Fruit fly (Drosophila melanogaster) whole organism, embryonic: Measurements from ENCODE around the gene CG6443.

Experiments
- Antp ChIP-seq: fragments of 200-800 bp; sonication (Bioruptor generic); optimal IDR thresholded peaks from 3 replicates; lab custom pipeline; 2016; ENCODE audit warnings: missing biosample characterization, missing genetic modification characterization
- Atf3 ChIP-seq: fragments of 200-800 bp; sonication (Bioruptor generic); optimal IDR thresholded peaks from 3 replicates; lab custom pipeline; 2016; ENCODE audit warnings: missing biosample characterization, missing genetic modification characterization
- CG10209 ChIP-seq: fragments of 200-800 bp; sonication (Bioruptor generic); optimal IDR thresholded peaks from 3 replicates; lab custom pipeline; 2017; ENCODE audit warnings: missing biosample characterization, mild to moderate bottlenecking, missing genetic modification characterization, missing genetic modification reagents
- CG10543 ChIP-seq: fragments of 200-800 bp; sonication (Bioruptor generic); optimal IDR thresholded peaks from 3 replicates; lab custom pipeline; 2017; ENCODE audit warnings: missing biosample characterization, mild to moderate bottlenecking, missing genetic modification characterization, moderate library complexity
- CG11504 ChIP-seq: fragments of 200-800 bp; sonication (Bioruptor generic); optimal IDR thresholded peaks from 3 replicates; lab custom pipeline; 2019; ENCODE audit warnings: missing biosample characterization, mild to moderate bottlenecking, missing genetic modification characterization, moderate library complexity
- CG11695 ChIP-seq: fragments of 200-800 bp; sonication (Bioruptor generic); IDR thresholded peaks from 3 replicates; pipeline ENCODE4 v1.3.6; 2022; ENCODE audit warnings: missing biosample characterization, missing genetic modification characterization
- CG11723 ChIP-seq: fragments of 200-800 bp; sonication (Bioruptor generic); optimal IDR thresholded peaks from 2 replicates; lab custom pipeline; 2017; ENCODE audit warnings: missing biosample characterization, mild to moderate bottlenecking, missing genetic modification characterization
- CG12659 ChIP-seq: fragments of 200-800 bp; sonication (Bioruptor generic); optimal IDR thresholded peaks from 3 replicates; lab custom pipeline; 2017; ENCODE audit warnings: mild to moderate bottlenecking, missing biosample characterization, missing genetic modification reagents, missing genetic modification characterization
- CG13424 ChIP-seq: fragments of 200-800 bp; sonication (Bioruptor generic); optimal IDR thresholded peaks from 2 replicates; lab custom pipeline; 2019; ENCODE audit warnings: missing biosample characterization, mild to moderate bottlenecking, missing genetic modification characterization, moderate library complexity
- CG15514 ChIP-seq: fragments of 200-800 bp; sonication (Bioruptor generic); optimal IDR thresholded peaks from 3 replicates; lab custom pipeline; 2017; ENCODE audit warnings: missing biosample characterization, missing genetic modification characterization, mild to moderate bottlenecking, moderate library complexity, missing genetic modification reagents
- CG2120 ChIP-seq: fragments of 200-800 bp; sonication (Bioruptor generic); optimal IDR thresholded peaks from 3 replicates; lab custom pipeline; 2016; ENCODE audit warnings: missing biosample characterization, missing genetic modification characterization
- CG3281 ChIP-seq: fragments of 200-800 bp; sonication (Bioruptor generic); optimal IDR thresholded peaks from 3 replicates; lab custom pipeline; 2017; ENCODE audit warnings: missing biosample characterization, mild to moderate bottlenecking, missing genetic modification characterization
- CG33213 ChIP-seq: fragments of 200-800 bp; sonication (Bioruptor generic); optimal IDR thresholded peaks from 3 replicates; lab custom pipeline; 2016; ENCODE audit warnings: missing biosample characterization, missing genetic modification characterization
- CG3847 ChIP-seq: fragments of 200-800 bp; sonication (Bioruptor generic); IDR thresholded peaks from 2 replicates; pipeline ENCODE4 v1.3.6; 2022; ENCODE audit warnings: missing biosample characterization, missing genetic modification characterization
- CG6683 ChIP-seq: fragments of 200-800 bp; sonication (Bioruptor generic); optimal IDR thresholded peaks from 2 replicates; lab custom pipeline; 2017; ENCODE audit warnings: missing biosample characterization, mild to moderate bottlenecking, missing genetic modification characterization, missing genetic modification reagents
- CG7372 ChIP-seq: fragments of 200-800 bp; sonication (Bioruptor generic); IDR thresholded peaks from 2 replicates; pipeline ENCODE4 v1.3.6; 2022; ENCODE audit warnings: missing biosample characterization, missing genetic modification characterization
- CG7839 ChIP-seq: fragments of 200-800 bp; sonication (Bioruptor generic); optimal IDR thresholded peaks from 3 replicates; lab custom pipeline; 2018; ENCODE audit warnings: missing biosample characterization, mild to moderate bottlenecking, missing genetic modification characterization, moderate library complexity
- CG8281 ChIP-seq: fragments of 200-800 bp; sonication (Bioruptor generic); optimal IDR thresholded peaks from 2 replicates; lab custom pipeline; 2018; ENCODE audit warnings: missing biosample characterization, mild to moderate bottlenecking, missing genetic modification characterization, moderate library complexity
- CG8290 ChIP-seq, 3 experiments: fragments of 200-800 bp; sonication (Bioruptor generic); optimal IDR thresholded peaks; 2 replicates each; lab custom pipeline; 2016 to 2019; ENCODE audit warnings: missing biosample characterization in 3 of 3, missing genetic modification characterization in 3 of 3, mild to moderate bottlenecking in 2 of 3, moderate library complexity in 1 of 3
- CG8478 ChIP-seq: fragments of >200 bp; optimal IDR thresholded peaks from 2 replicates; lab custom pipeline; 2018
- CG8924 ChIP-seq: fragments of 200-800 bp; optimal IDR thresholded peaks from 3 replicates; lab custom pipeline; 2019; ENCODE audit warnings: missing biosample characterization, mild to moderate bottlenecking, missing genetic modification characterization, moderate library complexity
- CG9932 ChIP-seq: fragments of 200-800 bp; sonication (Bioruptor generic); IDR thresholded peaks from 2 replicates; pipeline ENCODE4 v1.3.6; 2022; ENCODE audit warnings: missing biosample characterization, missing genetic modification characterization
- CoRest ChIP-seq: fragments of 200-800 bp; sonication (Bioruptor generic); optimal IDR thresholded peaks from 3 replicates; lab custom pipeline; 2018; ENCODE audit warnings: missing biosample characterization, mild to moderate bottlenecking, missing genetic modification characterization, moderate library complexity
- CrebB ChIP-seq: fragments of 200-800 bp; sonication (Bioruptor generic); optimal IDR thresholded peaks from 3 replicates; lab custom pipeline; 2018; ENCODE audit warnings: missing biosample characterization, mild to moderate bottlenecking, missing genetic modification characterization
- Dbx ChIP-seq: fragments of 200-800 bp; sonication (Bioruptor generic); IDR thresholded peaks from 3 replicates; pipeline ENCODE4 v1.3.6; 2022; ENCODE audit warnings: missing biosample characterization, missing genetic modification characterization
- Fer2 ChIP-seq: fragments of 200-800 bp; sonication (Bioruptor generic); optimal IDR thresholded peaks from 2 replicates; lab custom pipeline; 2018; ENCODE audit warnings: missing biosample characterization, mild to moderate bottlenecking, missing genetic modification characterization, moderate library complexity
- GATAe ChIP-seq: fragments of 200-800 bp; sonication (Bioruptor generic); conservative IDR thresholded peaks from 2 replicates; pipeline ENCODE4 v1.3.6; 2022; ENCODE audit warnings: missing biosample characterization, missing genetic modification characterization
- Mad ChIP-seq: fragments of 200-800 bp; sonication (Bioruptor generic); optimal IDR thresholded peaks from 2 replicates; lab custom pipeline; 2016; ENCODE audit warnings: missing biosample characterization, missing genetic modification characterization
- Rfx ChIP-seq: fragments of 200-800 bp; sonication (Bioruptor generic); IDR thresholded peaks from 2 replicates; pipeline ENCODE4 v1.3.6; 2022; ENCODE audit warnings: missing biosample characterization, missing genetic modification characterization
- Sry-δ ChIP-seq: fragments of 200-800 bp; sonication (Bioruptor generic); optimal IDR thresholded peaks from 2 replicates; lab custom pipeline; 2016; ENCODE audit warnings: missing biosample characterization, missing genetic modification characterization
- Xbp1 ChIP-seq: fragments of 200-800 bp; sonication (Bioruptor generic); optimal IDR thresholded peaks from 3 replicates; lab custom pipeline; 2016; ENCODE audit warnings: missing biosample characterization, mild to moderate bottlenecking, missing genetic modification characterization
- fu2 ChIP-seq: fragments of 200-800 bp; sonication (Bioruptor generic); optimal IDR thresholded peaks from 2 replicates; lab custom pipeline; 2016; ENCODE audit warnings: missing biosample characterization, missing genetic modification characterization
- h ChIP-seq: fragments of >200 bp; optimal IDR thresholded peaks from 2 replicates; lab custom pipeline; 2017
- prd ChIP-seq, 3 experiments: fragments of >200 bp in 2 of 3; fragments of 200-800 bp in 1 of 3; sonication (Bioruptor generic) in 1 of 3; optimal IDR thresholded peaks in 2 of 3; IDR thresholded peaks in 1 of 3; 2 replicates in 2 of 3; 3 replicates in 1 of 3; pipeline versions ENCODE4 v1.3.6 to Lab custom; 2017 to 2022; ENCODE audit warnings: missing biosample characterization in 1 of 3, missing genetic modification characterization in 1 of 3
- pros ChIP-seq: fragments of 200-800 bp; sonication (Bioruptor generic); optimal IDR thresholded peaks from 3 replicates; lab custom pipeline; 2019; ENCODE audit warnings: missing biosample characterization, mild to moderate bottlenecking, missing genetic modification characterization, moderate library complexity
- psq ChIP-seq: fragments of 200-800 bp; sonication (Bioruptor generic); optimal IDR thresholded peaks from 2 replicates; lab custom pipeline; 2017; ENCODE audit warnings: missing biosample characterization, missing genetic modification characterization
- pum ChIP-seq: fragments of 200-800 bp; sonication (Bioruptor generic); optimal IDR thresholded peaks from 2 replicates; lab custom pipeline; 2016; ENCODE audit warnings: missing biosample characterization, missing genetic modification characterization
- repo ChIP-seq: fragments of 200-800 bp; sonication (Bioruptor generic); optimal IDR thresholded peaks from 2 replicates; lab custom pipeline; 2016; ENCODE audit warnings: missing biosample characterization, missing genetic modification characterization
- sens ChIP-seq: fragments of 200-800 bp; sonication (Bioruptor generic); peaks from one replicate; lab custom pipeline; 2016; ENCODE audit warnings: missing biosample characterization, missing genetic modification characterization
- sisA ChIP-seq: fragments of 200-800 bp; sonication (Bioruptor generic); IDR thresholded peaks from 2 replicates; pipeline ENCODE4 v1.3.6; 2022; ENCODE audit warnings: missing biosample characterization, missing genetic modification characterization
- trh ChIP-seq: fragments of 200-800 bp; sonication (Bioruptor generic); optimal IDR thresholded peaks from 2 replicates; lab custom pipeline; 2016; ENCODE audit warnings: missing biosample characterization, missing genetic modification characterization
- vfl ChIP-seq: fragments of 200-800 bp; sonication (Bioruptor generic); optimal IDR thresholded peaks from 2 replicates; lab custom pipeline; 2016; ENCODE audit warnings: missing biosample characterization, missing genetic modification characterization
- vnd ChIP-seq: fragments of 200-800 bp; sonication (Bioruptor generic); IDR thresholded peaks from 3 replicates; pipeline ENCODE4 v1.3.6; 2022; ENCODE audit warnings: missing biosample characterization, missing genetic modification characterization; ENCODE audit not compliant: partially characterized antibody

The CG6443 gene

dm6 chr2L:10685666-10686065 is 43.1 kb upstream of the CG6443 start (continued):
- TF ChIP-seq CG11504 (tag; lab: Kevin White, UChicago) = peak; percentile 47
- no peak for TF ChIP-seq CG8478 (lab: Kevin White, UChicago)
- no peak for TF ChIP-seq CG10543
- TF ChIP-seq vfl (GFP tag; lab: Kevin White, UChicago) = no peak
- no peak for TF ChIP-seq Fer2 (tag; lab: Kevin White, UChicago)
- TF ChIP-seq CG2120 = peak; percentile 40
- no peak for TF ChIP-seq Antp
- peak; percentile 6 for TF ChIP-seq CG15514
- TF ChIP-seq CG11723 = no peak
- no peak for TF ChIP-seq CG6683
- TF ChIP-seq psq (GFP tag; lab: Kevin White, UChicago) = no peak
- TF ChIP-seq CG3847 (GFP tag; lab: Robert Waterston, UW) = no peak
- TF ChIP-seq Atf3 = no peak
- TF ChIP-seq CG7372 (GFP tag; lab: Robert Waterston, UW) = 0 out of 2 replicates have a peak, but pooled peaks have one; percentile 24
- no peak for TF ChIP-seq CG33213 (GFP tag; lab: Kevin White, UChicago)
- TF ChIP-seq CG9932 = peak; percentile 67
- TF ChIP-seq CG8924 (tag; lab: Kevin White, UChicago) = no peak
- TF ChIP-seq CG12659 (GFP tag; lab: Kevin White, UChicago) = no peak
- TF ChIP-seq GATAe = no peak
- no peak for TF ChIP-seq trh (GFP tag; lab: Kevin White, UChicago)
- TF ChIP-seq CG8281 (tag; lab: Kevin White, UChicago) = no peak
- no peak for TF ChIP-seq Sry-δ (GFP tag; lab: Kevin White, UChicago)
- TF ChIP-seq CG13424 (tag; lab: Kevin White, UChicago) = no peak
- no peak for TF ChIP-seq h (lab: Kevin White, UChicago)
- no peak for TF ChIP-seq pros (GFP tag; lab: Kevin White, UChicago)
- TF ChIP-seq CG11695 (GFP tag; lab: Robert Waterston, UW) = no peak
- peak; percentile 65 for TF ChIP-seq sens (GFP tag; lab: Kevin White, UChicago)
- TF ChIP-seq prd (optimal IDR thresholded peaks at IDR 0.05; lab: Kevin White, UChicago) = no peak
- 0 out of 3 replicates have a peak, but pooled peaks have one; percentile 13 for TF ChIP-seq prd (GFP tag; IDR thresholded peaks at IDR 0.05; lab: Robert Waterston, UW)
- TF ChIP-seq pum (GFP tag; lab: Kevin White, UChicago) = no peak
- TF ChIP-seq CrebB = no peak
- 0 out of 3 replicates have a peak, but pooled peaks have one; percentile 29 for TF ChIP-seq vnd (GFP tag; lab: Robert Waterston, UW)
- TF ChIP-seq CG10209 = peak; percentile 5
- TF ChIP-seq CG3281 = no peak
- TF ChIP-seq Dbx = 0 out of 3 replicates have a peak, but pooled peaks have one; percentile 15
- peak; percentile 13 for TF ChIP-seq CG8290 (GFP tag; optimal IDR thresholded peaks at IDR 0.05; lab: Kevin White, UChicago)
- peak in 1 of 2 experiments; percentile 16 for TF ChIP-seq CG8290 (tag; optimal IDR thresholded peaks at IDR 0.05; lab: Kevin White, UChicago)
- peak; percentile 26 for TF ChIP-seq CG7839
- peak; percentile 27; the same call in 1 of the 2 replicates for TF ChIP-seq Rfx (GFP tag; lab: Robert Waterston, UW)
- no peak for TF ChIP-seq Mad (GFP tag; lab: Kevin White, UChicago)
- no peak for TF ChIP-seq repo (GFP tag; lab: Kevin White, UChicago)
- peak; percentile 29 for TF ChIP-seq CoRest (tag; lab: Kevin White, UChicago)
- TF ChIP-seq Xbp1 (GFP tag; lab: Kevin White, UChicago) = no peak
- no peak for TF ChIP-seq fu2 (GFP tag; lab: Kevin White, UChicago)
- peak; percentile 26; the same call in 1 of the 2 replicates for TF ChIP-seq sisA
